Worm (Caenorhabditis elegans): ENCODE data around the gene C09F5.3.

C09F5.3 gene

ce11 chrIII:636067-636466, 29.0 kb downstream of the C09F5.3 start, which contains the start of gene T19C3.7:
Gene T19C3.7, minus strand, starts transcription at chrIII:636167.
- no peak for TF ChIP-seq hmbx-1 (tag; optimal IDR thresholded peaks at IDR 0.05)
- no peak for TF ChIP-seq hmg-4 (GFP tag; optimal IDR thresholded peaks at IDR 0.05)

ce11 chrIII:634618-635017, 30.4 kb downstream of the C09F5.3 start, which contains the start of gene fem-2:
Gene fem-2, minus strand, starts transcription at chrIII:634626.
- no peak for TF ChIP-seq ceh-13 (GFP tag; optimal IDR thresholded peaks at IDR 0.05)
- no peak for TF ChIP-seq B0310.2 (tag; optimal IDR thresholded peaks at IDR 0.05)
- TF ChIP-seq hmg-4 (GFP tag; optimal IDR thresholded peaks at IDR 0.05) = no peak
- TF ChIP-seq tbx-37 (GFP tag; conservative IDR thresholded peaks at IDR 0.05) = no peak
- peak; percentile 12 for TF ChIP-seq F13C5.2 (tag; optimal IDR thresholded peaks at IDR 0.05)
- no peak for TF ChIP-seq tra-4 (tag; optimal IDR thresholded peaks at IDR 0.05)
- TF ChIP-seq aly-1 (tag; optimal IDR thresholded peaks at IDR 0.05) = no peak

ce11 chrIII:631421-631820, 33.6 kb downstream of the C09F5.3 start, which contains the start of gene T19C3.6:
Gene T19C3.6, minus strand, starts transcription at chrIII:631521.
- no peak for TF ChIP-seq ceh-36 (tag; optimal IDR thresholded peaks at IDR 0.05)
- TF ChIP-seq tbx-11 (GFP tag; IDR thresholded peaks at IDR 0.05) = no peak
- TF ChIP-seq F13C5.2 (tag; optimal IDR thresholded peaks at IDR 0.05) = no peak
- no peak for TF ChIP-seq ama-1 (optimal IDR thresholded peaks at IDR 0.05)
- TF ChIP-seq aly-1 (tag; optimal IDR thresholded peaks at IDR 0.05) = no peak
- TF ChIP-seq B0310.2 (tag; optimal IDR thresholded peaks at IDR 0.05) = no peak
- no peak for TF ChIP-seq ets-7 (tag; optimal IDR thresholded peaks at IDR 0.05)
- no peak for TF ChIP-seq scrt-1 (GFP tag; IDR thresholded peaks at IDR 0.05)
- TF ChIP-seq hnd-1 (tag; optimal IDR thresholded peaks at IDR 0.05) = no peak
- no peak for TF ChIP-seq tra-4 (tag; optimal IDR thresholded peaks at IDR 0.05)
- no peak for TF ChIP-seq hmbx-1 (tag; optimal IDR thresholded peaks at IDR 0.05)
- TF ChIP-seq pes-1 (GFP tag; IDR thresholded peaks at IDR 0.05) = no peak
- TF ChIP-seq sea-1 (GFP tag; conservative IDR thresholded peaks at IDR 0.05) = no peak
- TF ChIP-seq tbx-37 (GFP tag; conservative IDR thresholded peaks at IDR 0.05) = no peak
- no peak for TF ChIP-seq ceh-13 (GFP tag; optimal IDR thresholded peaks at IDR 0.05)
- TF ChIP-seq hmg-4 (GFP tag; optimal IDR thresholded peaks at IDR 0.05) = no peak

- peak; percentile 46; the same call in 1 of the 2 replicates for TF ChIP-seq tbx-11 (GFP tag; IDR thresholded peaks at IDR 0.05)
- TF ChIP-seq scrt-1 (GFP tag; IDR thresholded peaks at IDR 0.05) = peak; percentile 75
- TF ChIP-seq pes-1 (GFP tag; IDR thresholded peaks at IDR 0.05) = peak; percentile 62; the same call in 1 of the 2 replicates
- TF ChIP-seq tbx-37 (GFP tag; conservative IDR thresholded peaks at IDR 0.05) = peak; percentile 47
Observed at ce11 chrIII:628942-629341, 36.1 kb downstream of the C09F5.3 start.

- TF ChIP-seq ceh-36 (tag; optimal IDR thresholded peaks at IDR 0.05) (no peak), flt-1 (GFP tag; IDR thresholded peaks at IDR 0.05) (no peak), ceh-13 (GFP tag; optimal IDR thresholded peaks at IDR 0.05) (no peak), tbx-37 (GFP tag; conservative IDR thresholded peaks at IDR 0.05) (no peak), hnd-1 (tag; optimal IDR thresholded peaks at IDR 0.05) (no peak), ets-7 (tag; optimal IDR thresholded peaks at IDR 0.05) (no peak), ama-1 (optimal IDR thresholded peaks at IDR 0.05) (no peak), B0310.2 (tag; optimal IDR thresholded peaks at IDR 0.05) (no peak), aly-1 (tag; optimal IDR thresholded peaks at IDR 0.05) (no peak), tbx-11 (GFP tag; IDR thresholded peaks at IDR 0.05) (no peak), hmbx-1 (tag; optimal IDR thresholded peaks at IDR 0.05) (no peak), pes-1 (GFP tag; IDR thresholded peaks at IDR 0.05) (no peak), tra-4 (tag; optimal IDR thresholded peaks at IDR 0.05) (no peak), hmg-4 (GFP tag; optimal IDR thresholded peaks at IDR 0.05) (no peak), scrt-1 (GFP tag; IDR thresholded peaks at IDR 0.05) (no peak), sea-1 (GFP tag; conservative IDR thresholded peaks at IDR 0.05) (no peak), F13C5.2 (tag; optimal IDR thresholded peaks at IDR 0.05) (no peak)
Observed at ce11 chrIII:627838-628237, 37.2 kb downstream of the C09F5.3 start, which contains the start of gene T19C3.5. Gene T19C3.5, minus strand, starts transcription at chrIII:627938.

- TF ChIP-seq sea-1 (GFP tag; conservative IDR thresholded peaks at IDR 0.05) = no peak
- no peak for TF ChIP-seq flt-1 (GFP tag; IDR thresholded peaks at IDR 0.05)
- TF ChIP-seq aly-1 (tag; optimal IDR thresholded peaks at IDR 0.05) = no peak
- no peak for TF ChIP-seq ama-1 (optimal IDR thresholded peaks at IDR 0.05)
- no peak for TF ChIP-seq pes-1 (GFP tag; IDR thresholded peaks at IDR 0.05)
- no peak for TF ChIP-seq F13C5.2 (tag; optimal IDR thresholded peaks at IDR 0.05)
- no peak for TF ChIP-seq hmg-4 (GFP tag; optimal IDR thresholded peaks at IDR 0.05)
- no peak for TF ChIP-seq ceh-36 (tag; optimal IDR thresholded peaks at IDR 0.05)
- TF ChIP-seq hnd-1 (tag; optimal IDR thresholded peaks at IDR 0.05) = no peak
- TF ChIP-seq scrt-1 (GFP tag; IDR thresholded peaks at IDR 0.05) = no peak
- TF ChIP-seq tbx-11 (GFP tag; IDR thresholded peaks at IDR 0.05) = no peak
- TF ChIP-seq B0310.2 (tag; optimal IDR thresholded peaks at IDR 0.05) = no peak
- TF ChIP-seq ceh-13 (GFP tag; optimal IDR thresholded peaks at IDR 0.05) = no peak
- TF ChIP-seq tbx-37 (GFP tag; conservative IDR thresholded peaks at IDR 0.05) = no peak
- TF ChIP-seq ets-7 (tag; optimal IDR thresholded peaks at IDR 0.05) = no peak
Observed at ce11 chrIII:626091-626490, 39.0 kb downstream of the C09F5.3 start.

ce11 chrIII:623754-624153, 41.3 kb downstream of the C09F5.3 start:
- peak; percentile 54 for TF ChIP-seq F13C5.2 (tag; optimal IDR thresholded peaks at IDR 0.05)
- peak; percentile 71 for TF ChIP-seq hmg-4 (GFP tag; optimal IDR thresholded peaks at IDR 0.05)
- TF ChIP-seq tra-4 (tag; optimal IDR thresholded peaks at IDR 0.05) = no peak

ce11 chrIII:620204-620718, 44.8 kb downstream of the C09F5.3 start, which contains the start of gene T19C3.4:
Gene T19C3.4, minus strand, starts transcription at chrIII:620254.
- TF ChIP-seq tbx-37 (GFP tag; conservative IDR thresholded peaks at IDR 0.05) = no peak
- TF ChIP-seq F13C5.2 (tag; optimal IDR thresholded peaks at IDR 0.05) = no peak
- TF ChIP-seq ceh-36 (tag; optimal IDR thresholded peaks at IDR 0.05) = no peak
- TF ChIP-seq tbx-11 (GFP tag; IDR thresholded peaks at IDR 0.05) = no peak
- no peak for TF ChIP-seq pes-1 (GFP tag; IDR thresholded peaks at IDR 0.05)
- TF ChIP-seq sea-1 (GFP tag; conservative IDR thresholded peaks at IDR 0.05) = no peak
- no peak for TF ChIP-seq ceh-13 (GFP tag; optimal IDR thresholded peaks at IDR 0.05)
- TF ChIP-seq flt-1 (GFP tag; IDR thresholded peaks at IDR 0.05) = no peak
- no peak for TF ChIP-seq tra-4 (tag; optimal IDR thresholded peaks at IDR 0.05)
- no peak for TF ChIP-seq aly-1 (tag; optimal IDR thresholded peaks at IDR 0.05)

Data from whole organism, early embryonic.